Worm (Caenorhabditis elegans) whole organism, L4 larva: ENCODE data around the gene fipr-2.

Experiments used
- D1046.2 ChIP-seq: fragments of 200-800 bp; sonication (Bioruptor generic); IDR thresholded peaks from 2 replicates; pipeline ENCODE4 v1.3.6; 2022; ENCODE audit warnings: missing genetic modification characterization, missing compliant biosample characterization
- R02D3.7 ChIP-seq: fragments of 150-350 bp; sonication (generic microtip); optimal IDR thresholded peaks from 3 replicates; lab custom pipeline; 2014; ENCODE audit warnings: missing biosample characterization, missing genetic modification characterization
- Y48G9A.11 ChIP-seq: fragments of 200-800 bp; sonication (Bioruptor generic); IDR thresholded peaks from 2 replicates; pipeline ENCODE4 v1.3.6; 2022; ENCODE audit warnings: missing genetic modification reagents, missing genetic modification characterization, missing compliant biosample characterization
- Y5F2A.4 ChIP-seq: fragments of 200-800 bp; sonication (Bioruptor generic); optimal IDR thresholded peaks from 2 replicates; lab custom pipeline; 2018; ENCODE audit warnings: mild to moderate bottlenecking, missing genetic modification characterization, missing compliant biosample characterization
- ZK546.5 ChIP-seq, 2 experiments: sonication (generic microtip); optimal IDR thresholded peaks; 2 replicates each; lab custom pipeline; 2017; ENCODE audit warnings: missing biosample characterization in 2 of 2, missing genetic modification characterization in 2 of 2
- aha-1 ChIP-seq: fragments of 150-350 bp; peaks from one replicate; lab custom pipeline; 2014; ENCODE audit warnings: missing biosample characterization, missing genetic modification characterization
- aly-2 ChIP-seq: sonication (generic microtip); optimal IDR thresholded peaks from 2 replicates; lab custom pipeline; 2018; ENCODE audit warnings: missing biosample characterization, missing genetic modification characterization
- ama-1 ChIP-seq: fragments of 150-350 bp; optimal IDR thresholded peaks from 2 replicates; lab custom pipeline; 2014; ENCODE audit warnings: inconsistent platforms, mixed read lengths
- attf-4 ChIP-seq: sonication (generic microtip); optimal IDR thresholded peaks from 3 replicates; lab custom pipeline; 2017; ENCODE audit warnings: missing biosample characterization, missing genetic modification characterization
- ceh-44 ChIP-seq: fragments of 200-800 bp; sonication (Bioruptor generic); IDR thresholded peaks from 2 replicates; pipeline ENCODE4 v1.3.6; 2022; ENCODE audit warnings: missing genetic modification reagents, missing genetic modification characterization, missing compliant biosample characterization
- cey-2 ChIP-seq: sonication (generic microtip); optimal IDR thresholded peaks from 3 replicates; lab custom pipeline; 2017; ENCODE audit warnings: missing genetic modification characterization, mild to moderate bottlenecking, missing compliant biosample characterization, antibody characterized with exemption, borderline replicate concordance; ENCODE audit not compliant: insufficient read depth
- ctbp-1 ChIP-seq: fragments of 200-800 bp; sonication (Bioruptor generic); IDR thresholded peaks from 2 replicates; pipeline ENCODE4 v1.3.6; 2022; ENCODE audit warnings: missing genetic modification reagents, missing genetic modification characterization, missing compliant biosample characterization
- daf-12 ChIP-seq: fragments of 150-350 bp; optimal IDR thresholded peaks from 2 replicates; lab custom pipeline; 2014; ENCODE audit warnings: missing biosample characterization, missing genetic modification reagents, missing genetic modification characterization
- daf-19 ChIP-seq: fragments of 200-800 bp; sonication (Bioruptor generic); conservative IDR thresholded peaks from 2 replicates; pipeline ENCODE4 v1.3.6; 2022; ENCODE audit warnings: missing genetic modification characterization, missing compliant biosample characterization
- egl-27 ChIP-seq: sonication (generic microtip); optimal IDR thresholded peaks from 3 replicates; lab custom pipeline; 2017; ENCODE audit warnings: missing biosample characterization, missing genetic modification reagents, missing genetic modification characterization
- fkh-10 ChIP-seq: fragments of 150-350 bp; optimal IDR thresholded peaks from 2 replicates; lab custom pipeline; 2014; ENCODE audit warnings: missing biosample characterization, missing genetic modification reagents, missing genetic modification characterization
- hif-1 ChIP-seq, 2 experiments: sonication (generic microtip); optimal IDR thresholded peaks; 2 replicates each; lab custom pipeline; 2016 to 2017; ENCODE audit warnings: missing compliant biosample characterization in 2 of 2, missing genetic modification characterization in 2 of 2, missing genetic modification reagents in 2 of 2, missing genotype in 2 of 2, mild to moderate bottlenecking in 1 of 2
- hlh-11 ChIP-seq: fragments of 200-800 bp; sonication (Bioruptor generic); optimal IDR thresholded peaks from 2 replicates; lab custom pipeline; 2018; ENCODE audit warnings: mild to moderate bottlenecking, missing genetic modification characterization, missing compliant biosample characterization
- hlh-30 ChIP-seq: sonication (generic microtip); optimal IDR thresholded peaks from 2 replicates; lab custom pipeline; 2017; ENCODE audit warnings: antibody characterized with exemption, mild to moderate bottlenecking, missing genetic modification characterization, missing compliant biosample characterization; ENCODE audit not compliant: insufficient read depth
- lim-7 ChIP-seq: fragments of 200-800 bp; sonication (Bioruptor generic); IDR thresholded peaks from 2 replicates; pipeline ENCODE4 v1.3.6; 2022; ENCODE audit warnings: missing genetic modification characterization, missing compliant biosample characterization
- lin-1 ChIP-seq: fragments of 200-800 bp; sonication (Bioruptor generic); IDR thresholded peaks from 2 replicates; pipeline ENCODE4 v1.3.6; 2022; ENCODE audit warnings: missing genetic modification reagents, missing genetic modification characterization, missing compliant biosample characterization
- lin-13 ChIP-seq: fragments of 150-350 bp; optimal IDR thresholded peaks from 2 replicates; lab custom pipeline; 2014; ENCODE audit warnings: missing biosample characterization, missing genetic modification reagents, missing genetic modification characterization
- lin-29 ChIP-seq: fragments of 200-800 bp; sonication (Bioruptor generic); IDR thresholded peaks from 2 replicates; pipeline ENCODE4 v1.3.6; 2022; ENCODE audit warnings: missing genetic modification reagents, missing genetic modification characterization, missing compliant biosample characterization
- lin-39 ChIP-seq: fragments of 150-350 bp; optimal IDR thresholded peaks from 2 replicates; lab custom pipeline; 2014; ENCODE audit warnings: missing biosample characterization, missing genetic modification reagents, missing genetic modification characterization
- lsy-2 ChIP-seq, 2 experiments: fragments of 150-350 bp in 1 of 2; sonication (generic microtip) in 1 of 2; optimal IDR thresholded peaks; 2 replicates each; lab custom pipeline; 2014 to 2017; ENCODE audit warnings: missing biosample characterization in 2 of 2, missing genetic modification characterization in 2 of 2
- madf-5 ChIP-seq, 2 experiments: fragments of 200-800 bp; sonication (Bioruptor generic); IDR thresholded peaks; 2 replicates each; pipeline ENCODE4 v1.3.6; 2022; ENCODE audit warnings: missing compliant biosample characterization in 2 of 2, missing genetic modification characterization in 2 of 2
- mdl-1 ChIP-seq, 2 experiments: fragments of 150-350 bp in 1 of 2; sonication (generic microtip) in 1 of 2; optimal IDR thresholded peaks; 2 replicates each; lab custom pipeline; 2014 to 2017; ENCODE audit warnings: missing biosample characterization in 2 of 2, missing genetic modification characterization in 2 of 2
- mdt-29 ChIP-seq: fragments of 200-800 bp; sonication (Bioruptor generic); IDR thresholded peaks from 2 replicates; pipeline ENCODE4 v1.3.6; 2022; ENCODE audit warnings: missing genetic modification reagents, missing genetic modification characterization, missing compliant biosample characterization
- mes-2 ChIP-seq: sonication (generic microtip); optimal IDR thresholded peaks from 2 replicates; lab custom pipeline; 2016; ENCODE audit warnings: missing genotype, mild to moderate bottlenecking, missing genetic modification characterization, missing compliant biosample characterization; ENCODE audit not compliant: poor library complexity, severe bottlenecking
- mxl-3 ChIP-seq: fragments of 200-800 bp; sonication (Bioruptor generic); optimal IDR thresholded peaks from 2 replicates; lab custom pipeline; 2018; ENCODE audit warnings: mild to moderate bottlenecking, missing genetic modification characterization, missing compliant biosample characterization
- nhr-10 ChIP-seq: fragments of 150-350 bp; optimal IDR thresholded peaks from 2 replicates; lab custom pipeline; 2014; ENCODE audit warnings: missing biosample characterization, missing genetic modification characterization
- nhr-11 ChIP-seq: fragments of 150-350 bp; optimal IDR thresholded peaks from 2 replicates; lab custom pipeline; 2014; ENCODE audit warnings: missing biosample characterization, missing genetic modification characterization
- nhr-111 ChIP-seq: fragments of 200-800 bp; sonication (Bioruptor generic); optimal IDR thresholded peaks from 2 replicates; lab custom pipeline; 2018; ENCODE audit warnings: mild to moderate bottlenecking, missing genetic modification characterization, missing compliant biosample characterization
- nhr-28 ChIP-seq: fragments of 150-350 bp; optimal IDR thresholded peaks from 2 replicates; lab custom pipeline; 2014; ENCODE audit warnings: missing biosample characterization, missing genetic modification characterization
- nhr-42 ChIP-seq: fragments of 200-800 bp; sonication (Bioruptor generic); IDR thresholded peaks from 2 replicates; pipeline ENCODE4 v1.3.6; 2022; ENCODE audit warnings: missing genetic modification characterization, missing compliant biosample characterization
- nhr-76 ChIP-seq: fragments of 150-350 bp; optimal IDR thresholded peaks from 2 replicates; lab custom pipeline; 2014; ENCODE audit warnings: missing biosample characterization, missing genetic modification characterization
- rbr-2 ChIP-seq: sonication (generic microtip); optimal IDR thresholded peaks from 2 replicates; lab custom pipeline; 2016; ENCODE audit warnings: missing genotype, missing genetic modification characterization, missing compliant biosample characterization
- saeg-2 ChIP-seq: fragments of 200-800 bp; sonication (Bioruptor generic); IDR thresholded peaks from 2 replicates; pipeline ENCODE4 v1.3.6; 2022; ENCODE audit warnings: missing genetic modification reagents, missing genetic modification characterization, missing compliant biosample characterization
- snpc-1.2 ChIP-seq: fragments of 200-800 bp; sonication (Bioruptor generic); IDR thresholded peaks from 2 replicates; pipeline ENCODE4 v1.3.6; 2022; ENCODE audit warnings: missing genetic modification reagents, missing genetic modification characterization, missing compliant biosample characterization
- snpc-4 ChIP-seq: fragments of 150-350 bp; optimal IDR thresholded peaks from 2 replicates; lab custom pipeline; 2014; ENCODE audit warnings: missing biosample characterization, missing genetic modification characterization
- unc-62 ChIP-seq, 3 experiments: fragments of 150-350 bp in 1 of 3; sonication (generic microtip); optimal IDR thresholded peaks in 2 of 3; peaks in 1 of 3; 1 replicate in 1 of 3; 2 replicates in 2 of 3; lab custom pipeline; 2014 to 2017; ENCODE audit warnings: missing biosample characterization in 3 of 3, missing genetic modification characterization in 3 of 3, missing genetic modification reagents in 3 of 3, missing genotype in 1 of 3
- vab-7 ChIP-seq: fragments of 200-800 bp; sonication (Bioruptor generic); IDR thresholded peaks from 2 replicates; pipeline ENCODE4 v1.3.6; 2022; ENCODE audit warnings: missing genetic modification reagents, missing genetic modification characterization, missing compliant biosample characterization
- zip-11 ChIP-seq: fragments of 200-800 bp; sonication (Bioruptor generic); IDR thresholded peaks from 2 replicates; pipeline ENCODE4 v1.3.6; 2022; ENCODE audit warnings: missing genetic modification characterization, missing compliant biosample characterization
- ztf-11 ChIP-seq: fragments of 150-350 bp; optimal IDR thresholded peaks from 2 replicates; lab custom pipeline; 2014; ENCODE audit warnings: missing biosample characterization, missing genetic modification characterization

Gene fipr-2

ce11 chrV:12365104-12365503, at the start of gene fipr-2:
fipr-2 (plus strand) TSS chrV:12365348.
- no peak for TF ChIP-seq lim-7 (GFP tag; lab: Robert Waterston, UW)
- no peak for TF ChIP-seq ceh-44 (GFP tag; lab: Robert Waterston, UW)
- TF ChIP-seq R02D3.7 = no peak
- no peak for TF ChIP-seq D1046.2 (GFP tag; lab: Robert Waterston, UW)
- no peak for TF ChIP-seq Y48G9A.11 (GFP tag; lab: Robert Waterston, UW)
- no peak for TF ChIP-seq vab-7
- TF ChIP-seq saeg-2 (GFP tag; lab: Robert Waterston, UW) = no peak
- TF ChIP-seq lsy-2 (tag; optimal IDR thresholded peaks at IDR 0.05; lab: Kevin White, UChicago) = no peak
- no peak for TF ChIP-seq nhr-11 (tag; lab: Kevin White, UChicago)
- TF ChIP-seq ama-1 (lab: Kevin White, UChicago) = no peak
- TF ChIP-seq rbr-2 (tag; lab: Kevin White, UChicago) = no peak
- TF ChIP-seq Y5F2A.4 (GFP tag; lab: Kevin White, UChicago) = no peak
- TF ChIP-seq nhr-10 (tag; lab: Kevin White, UChicago) = no peak
- no peak for TF ChIP-seq egl-27 (tag; lab: Kevin White, UChicago)
- TF ChIP-seq hlh-30 (tag; lab: Kevin White, UChicago) = no peak
- no peak for TF ChIP-seq aha-1 (tag; lab: Kevin White, UChicago)
- TF ChIP-seq, all 104 proteins: peak for 0

- TF ChIP-seq hlh-30 (tag; lab: Kevin White, UChicago) (no peak), daf-12 (tag; lab: Kevin White, UChicago) (no peak), unc-62 (GFP tag; optimal IDR thresholded peaks at IDR 0.05 in 1 of 2; lab: Kevin White, UChicago) (peak in 1 of 2 experiments; percentile 98), unc-62 (tag; optimal IDR thresholded peaks at IDR 0.05; lab: Kevin White, UChicago) (no peak), aha-1 (tag; lab: Kevin White, UChicago) (peak; percentile 49)
These were observed 49.1 kb upstream of the fipr-2 start for ce11 chrV:12316076-12316475.

ce11 chrV:12317080-12317479, 48.1 kb upstream of the fipr-2 start, which contains the start of gene R04F11.3:
R04F11.3 (minus strand) TSS chrV:12317180.
- TF ChIP-seq nhr-111 (GFP tag; lab: Kevin White, UChicago) = no peak
- TF ChIP-seq madf-5 (GFP tag; IDR thresholded peaks at IDR 0.05; lab: Robert Waterston, UW) = no peak
- TF ChIP-seq, all 104 proteins: peak for 0

ce11 chrV:12317894-12318553, 47.1 kb upstream of the fipr-2 start, which contains the start of the genes R04F11.5 and R04F11.2:
R04F11.5 (minus strand) TSS chrV:12318019.
R04F11.2 (plus strand) TSS chrV:12318381.
- TF ChIP-seq lin-1 (GFP tag; lab: Robert Waterston, UW) (no peak), Y5F2A.4 (GFP tag; lab: Kevin White, UChicago) (no peak), hif-1 (tag; optimal IDR thresholded peaks at IDR 0.05; lab: Kevin White, UChicago) (peak in 1 of 2 experiments; percentile 29), nhr-42 (GFP tag; lab: Robert Waterston, UW) (no peak), nhr-11 (tag; lab: Kevin White, UChicago) (peak; percentile 47), snpc-1.2 (GFP tag; lab: Robert Waterston, UW) (no peak), lin-29 (no peak), snpc-4 (tag; lab: Kevin White, UChicago) (no peak), hlh-11 (peak; percentile 69), daf-19 (GFP tag; lab: Robert Waterston, UW) (no peak), lin-13 (no peak), lin-39 (no peak), mdt-29 (no peak), ztf-11 (tag; lab: Kevin White, UChicago) (no peak), ceh-44 (GFP tag; lab: Robert Waterston, UW) (no peak), mxl-3 (no peak), zip-11 (GFP tag; lab: Robert Waterston, UW) (no peak), ctbp-1 (no peak), nhr-10 (tag; lab: Kevin White, UChicago) (no peak), cey-2 (no peak), aha-1 (tag; lab: Kevin White, UChicago) (no peak), nhr-28 (peak; percentile 41), mes-2 (tag; lab: Kevin White, UChicago) (peak; percentile 85), fkh-10 (GFP tag; lab: Kevin White, UChicago) (peak; percentile 28), ZK546.5 (tag; optimal IDR thresholded peaks at IDR 0.05; lab: Kevin White, UChicago) (no peak), attf-4 (tag; lab: Kevin White, UChicago) (no peak), mdl-1 (tag; optimal IDR thresholded peaks at IDR 0.05; lab: Kevin White, UChicago) (no peak), nhr-76 (tag; lab: Kevin White, UChicago) (no peak), madf-5 (GFP tag; IDR thresholded peaks at IDR 0.05; lab: Robert Waterston, UW) (no peak), aly-2 (no peak)
